Fruit fly (Drosophila melanogaster): Measurements from ENCODE around the gene csw.

Gene csw

DNA sequence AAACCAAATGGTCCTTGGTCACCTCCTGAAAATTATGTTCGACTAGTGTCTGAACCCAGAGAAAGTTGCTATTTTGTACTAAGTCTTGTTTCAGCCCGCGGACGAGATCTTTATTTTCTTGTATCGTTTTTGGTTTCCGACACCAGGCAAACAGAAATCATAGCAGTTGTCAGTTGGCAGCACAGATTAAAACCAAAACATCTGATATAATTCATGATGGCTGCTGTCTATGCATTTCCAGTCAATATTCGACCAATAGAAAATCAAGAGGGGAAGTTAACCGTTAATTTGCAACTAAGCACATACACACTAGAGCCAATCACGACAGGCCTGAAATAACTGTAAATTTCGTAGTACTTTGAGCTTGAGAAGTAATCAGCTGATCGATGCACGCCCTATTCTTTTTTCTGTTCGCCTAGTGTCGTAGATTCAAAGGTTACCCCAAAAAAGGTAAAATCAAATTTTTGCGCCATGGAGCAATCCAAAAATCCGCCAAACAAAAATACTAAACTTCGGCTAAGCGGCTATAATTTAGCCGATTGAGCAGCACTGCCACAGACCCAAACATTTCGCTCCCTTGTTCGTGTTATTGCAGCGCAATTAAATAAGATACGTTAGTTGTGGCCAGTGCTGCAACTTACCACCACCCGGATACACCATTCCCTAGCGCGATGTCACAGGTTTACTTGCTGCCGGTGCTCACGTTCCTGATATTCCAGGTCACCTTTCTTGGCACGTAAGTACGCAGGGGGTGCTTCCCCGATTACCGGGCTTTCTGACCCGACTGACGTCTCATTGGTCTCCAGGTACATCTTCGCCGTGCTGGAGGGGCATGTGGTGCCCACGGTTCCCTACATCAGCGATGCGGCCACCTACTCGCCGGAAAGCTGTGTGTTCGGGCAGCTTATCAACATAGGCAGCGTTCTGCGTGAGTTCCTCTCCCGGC, 17.3 kb upstream of the csw start, which contains the start of gene CG4025 (continued):
- TF ChIP-seq CG3281 (GFP tag; optimal IDR thresholded peaks at IDR 0.05) (no peak), disco-r (GFP tag; optimal IDR thresholded peaks at IDR 0.05) (no peak), H2.0 (GFP tag; IDR thresholded peaks at IDR 0.05) (no peak), Sry-δ (GFP tag; optimal IDR thresholded peaks at IDR 0.05) (no peak), CG4328 (GFP tag; optimal IDR thresholded peaks at IDR 0.05) (no peak), Kr (GFP tag; optimal IDR thresholded peaks at IDR 0.05) (no peak), pzg (GFP tag; optimal IDR thresholded peaks at IDR 0.05) (peak; percentile 34), ato (GFP tag; IDR thresholded peaks at IDR 0.05; ENCODE audit: partially characterized antibody) (no peak), MBD-R2 (GFP tag; IDR thresholded peaks at IDR 0.05) (0 out of 2 replicates have a peak, but pooled peaks have one; percentile 24), Sry-β (GFP tag; optimal IDR thresholded peaks at IDR 0.05) (peak; percentile 90), CG32532 (GFP tag; IDR thresholded peaks at IDR 0.05) (no peak), stc (GFP tag; IDR thresholded peaks at IDR 0.05) (no peak), Nf-YB (GFP tag; optimal IDR thresholded peaks at IDR 0.05) (peak; percentile 72), CG7556 (GFP tag; optimal IDR thresholded peaks at IDR 0.05) (no peak), hb (GFP tag; IDR thresholded peaks at IDR 0.05; ENCODE audit: partially characterized antibody) (no peak), CG4707 (GFP tag; optimal IDR thresholded peaks at IDR 0.05) (no peak), CG13775 (GFP tag; optimal IDR thresholded peaks at IDR 0.05) (no peak), Atf3 (GFP tag; optimal IDR thresholded peaks at IDR 0.05) (no peak), Adf1 (GFP tag; IDR thresholded peaks at IDR 0.05) (no peak), Pdp1 (GFP tag; optimal IDR thresholded peaks at IDR 0.05) (no peak), Med (GFP tag) (peak; percentile 17), sim (GFP tag; IDR thresholded peaks at IDR 0.05) (no peak), CG15269 (tag; optimal IDR thresholded peaks at IDR 0.05) (no peak), hkb (optimal IDR thresholded peaks at IDR 0.05) (no peak), hkb (GFP tag; IDR thresholded peaks at IDR 0.05) (no peak), seq (GFP tag; IDR thresholded peaks at IDR 0.05) (no peak), CG15514 (GFP tag; optimal IDR thresholded peaks at IDR 0.05) (peak; percentile 7), CG8089 (GFP tag; optimal IDR thresholded peaks at IDR 0.05) (no peak), slp2 (GFP tag; optimal IDR thresholded peaks at IDR 0.05) (no peak), Doc3 (GFP tag; IDR thresholded peaks at IDR 0.05; ENCODE audit: partially characterized antibody) (no peak), PHDP (tag; optimal IDR thresholded peaks at IDR 0.05) (no peak), CG13424 (tag; optimal IDR thresholded peaks at IDR 0.05) (no peak), E2f2 (GFP tag; IDR thresholded peaks at IDR 0.05) (peak; percentile 83), al (GFP tag; IDR thresholded peaks at IDR 0.05) (no peak), bigmax (GFP tag; optimal IDR thresholded peaks at IDR 0.05) (no peak), Doc2 (GFP tag; IDR thresholded peaks at IDR 0.05) (no peak), sisA (GFP tag; IDR thresholded peaks at IDR 0.05) (no peak), CkIIα-i1 (GFP tag; IDR thresholded peaks at IDR 0.05) (no peak), CG9797 (GFP tag; optimal IDR thresholded peaks at IDR 0.05) (peak; percentile 45), h (optimal IDR thresholded peaks at IDR 0.05) (no peak), CG3163 (GFP tag; optimal IDR thresholded peaks at IDR 0.05) (no peak), row (GFP tag; IDR thresholded peaks at IDR 0.05) (peak; percentile 20; the same call in 1 of the 3 replicates), CG30431 (GFP tag; optimal IDR thresholded peaks at IDR 0.05) (no peak), cg (GFP tag; optimal IDR thresholded peaks at IDR 0.05) (no peak)

Measured in whole organism, embryonic.